Fruit fly (Drosophila melanogaster): Measurements from ENCODE around the gene VAChT.

VAChT gene

DNA sequence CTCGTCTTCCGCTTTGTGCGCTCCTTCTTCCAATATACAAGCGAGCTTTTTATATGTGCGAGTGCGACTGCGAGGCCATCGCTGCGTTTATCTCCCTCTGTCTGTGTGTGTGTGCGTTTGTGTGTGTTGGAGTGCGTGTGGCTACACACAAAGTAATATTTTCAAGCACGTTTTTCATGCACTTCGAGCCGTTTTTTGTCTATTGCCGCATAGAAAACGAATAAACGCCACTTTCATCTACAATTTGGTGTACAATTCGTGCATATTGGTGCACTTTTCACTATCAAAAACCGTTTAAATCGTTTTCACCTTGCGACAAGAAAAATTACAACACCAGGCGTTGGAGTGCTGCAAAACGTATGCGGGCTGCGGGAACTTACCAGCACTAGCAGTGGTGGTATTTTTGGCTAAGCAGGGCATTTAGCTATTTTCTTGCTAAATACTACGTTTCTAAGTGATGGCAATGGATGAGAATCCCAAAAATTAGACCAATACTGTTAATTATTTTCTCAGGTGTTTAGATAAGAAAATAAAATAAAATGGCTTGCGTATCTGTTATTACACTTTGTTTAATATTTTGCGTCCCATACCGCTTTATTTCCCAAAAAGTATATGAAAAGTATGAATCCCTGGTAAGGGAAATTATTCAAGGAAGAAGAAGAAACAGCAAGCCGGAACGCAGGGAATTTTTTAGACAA is 46.2 kb upstream of the VAChT start, which contains the start of the genes CG31224 and CstF64 (continued):
- TF ChIP-seq sim (GFP tag; IDR thresholded peaks at IDR 0.05) (no peak), CG5245 (GFP tag; optimal IDR thresholded peaks at IDR 0.05) (peak; percentile 76), Rfx (GFP tag; IDR thresholded peaks at IDR 0.05) (peak; percentile 87), CG12155 (GFP tag; optimal IDR thresholded peaks at IDR 0.05) (peak; percentile 82), dmrt11E (tag; optimal IDR thresholded peaks at IDR 0.05) (peak; percentile 74), Atf-2 (GFP tag; optimal IDR thresholded peaks at IDR 0.05) (peak; percentile 84), fd3F (GFP tag; optimal IDR thresholded peaks at IDR 0.05) (peak; percentile 71), CG30403 (GFP tag; optimal IDR thresholded peaks at IDR 0.05) (peak; percentile 94), CG17829 (tag; optimal IDR thresholded peaks at IDR 0.05) (peak; percentile 86), Ada2b (GFP tag; IDR thresholded peaks at IDR 0.05) (peak; percentile 76), Sry-δ (GFP tag; optimal IDR thresholded peaks at IDR 0.05) (peak; percentile 75), Bteb2 (GFP tag; optimal IDR thresholded peaks at IDR 0.05) (peak; percentile 88), dpn (GFP tag; optimal IDR thresholded peaks at IDR 0.05) (peak; percentile 90 to 93), stwl (tag; optimal IDR thresholded peaks at IDR 0.05) (peak; percentile 68), CkIIα-i1 (GFP tag; IDR thresholded peaks at IDR 0.05) (no peak), gem (tag; optimal IDR thresholded peaks at IDR 0.05) (peak; percentile 88), NK7.1 (GFP tag; optimal IDR thresholded peaks at IDR 0.05) (peak; percentile 79), CG31388 (GFP tag; optimal IDR thresholded peaks at IDR 0.05) (peak; percentile 52), Doc2 (GFP tag; IDR thresholded peaks at IDR 0.05) (peak; percentile 18; the same call in 1 of the 2 replicates), Mrtf (GFP tag; IDR thresholded peaks at IDR 0.05) (peak; percentile 63; the same call in 2 of the 3 replicates), CG4707 (GFP tag; optimal IDR thresholded peaks at IDR 0.05) (no peak), E2f2 (GFP tag; IDR thresholded peaks at IDR 0.05) (peak; percentile 71; the same call in 1 of the 2 replicates), CG14710 (tag; optimal IDR thresholded peaks at IDR 0.05) (peak; percentile 89), CG12104 (GFP tag; optimal IDR thresholded peaks at IDR 0.05) (peak; percentile 80), CG3407 (GFP tag; optimal IDR thresholded peaks at IDR 0.05) (no peak), trem (tag; optimal IDR thresholded peaks at IDR 0.05) (peak; percentile 78), CG33213 (GFP tag; optimal IDR thresholded peaks at IDR 0.05) (peak; percentile 88), da (GFP tag; optimal IDR thresholded peaks at IDR 0.05) (peak; percentile 57), CG7556 (GFP tag; optimal IDR thresholded peaks at IDR 0.05) (peak; percentile 76), nmo (GFP tag; optimal IDR thresholded peaks at IDR 0.05) (peak; percentile 89), otp (GFP tag; IDR thresholded peaks at IDR 0.05) (peak; percentile 70; the same call in 2 of the 3 replicates), en (GFP tag; optimal IDR thresholded peaks at IDR 0.05) (peak; percentile 47), Hsf (GFP tag; optimal IDR thresholded peaks at IDR 0.05) (peak; percentile 92), zen (tag; optimal IDR thresholded peaks at IDR 0.05) (peak; percentile 84), CTCF (GFP tag; optimal IDR thresholded peaks at IDR 0.05) (no peak), Antp (GFP tag; optimal IDR thresholded peaks at IDR 0.05) (peak; percentile 88), CHES-1-like (GFP tag; optimal IDR thresholded peaks at IDR 0.05) (peak; percentile 92), CrebB (tag; optimal IDR thresholded peaks at IDR 0.05) (peak; percentile 38), CG11456 (GFP tag; IDR thresholded peaks at IDR 0.05) (peak; percentile 85), CoRest (tag; optimal IDR thresholded peaks at IDR 0.05) (peak; percentile 87), CG12659 (GFP tag; optimal IDR thresholded peaks at IDR 0.05) (peak; percentile 90), CG31224 (GFP tag; IDR thresholded peaks at IDR 0.05) (peak; percentile 91), Usf (GFP tag; optimal IDR thresholded peaks at IDR 0.05) (peak; percentile 59), Dref (GFP tag; IDR thresholded peaks at IDR 0.05) (peak; percentile 40), HLHmδ (GFP tag; optimal IDR thresholded peaks at IDR 0.05) (no peak), CG2889 (GFP tag; IDR thresholded peaks at IDR 0.05) (peak; percentile 33; the same call in 1 of the 3 replicates), yki (optimal IDR thresholded peaks at IDR 0.05) (no peak), CG9437 (GFP tag; optimal IDR thresholded peaks at IDR 0.05) (peak; percentile 71), CG1233 (GFP tag; optimal IDR thresholded peaks at IDR 0.05) (peak; percentile 70), Dad (GFP tag; optimal IDR thresholded peaks at IDR 0.05) (peak; percentile 80), Chrac-16 (GFP tag; optimal IDR thresholded peaks at IDR 0.05) (peak; percentile 86)

Measured in whole organism, embryonic.